Fruit fly (Drosophila melanogaster) whole organism, embryonic: Measurements from ENCODE around the gene east.
A peak's percentile ranks its signal among the peaks of the same experiment; 100 is the strongest.

Experiments
- ATbp ChIP-seq: fragments of 200-800 bp; sonication (Bioruptor generic); optimal IDR thresholded peaks from 2 replicates; lab custom pipeline; 2017; ENCODE audit warnings: missing biosample characterization, mild to moderate bottlenecking, missing genetic modification characterization, missing genetic modification reagents
- Atf6 ChIP-seq: fragments of 200-800 bp; sonication (Bioruptor generic); IDR thresholded peaks from 2 replicates; pipeline ENCODE4 v1.3.6; 2022; ENCODE audit warnings: missing biosample characterization, missing genetic modification characterization
- BEAF-32 ChIP-seq: fragments of 200-800 bp; sonication (Bioruptor generic); optimal IDR thresholded peaks from 3 replicates; lab custom pipeline; 2017; ENCODE audit warnings: missing biosample characterization, missing genetic modification characterization, mild to moderate bottlenecking, moderate library complexity, missing genetic modification reagents
- C15 ChIP-seq: fragments of 200-800 bp; sonication (Bioruptor generic); IDR thresholded peaks from 3 replicates; pipeline ENCODE4 v1.3.6; 2022; ENCODE audit warnings: missing biosample characterization, missing genetic modification characterization
- CG10431 ChIP-seq: fragments of 200-800 bp; sonication (Bioruptor generic); optimal IDR thresholded peaks from 3 replicates; lab custom pipeline; 2018; ENCODE audit warnings: missing biosample characterization, mild to moderate bottlenecking, missing genetic modification characterization
- CG11696 ChIP-seq: fragments of 200-800 bp; sonication (Bioruptor generic); IDR thresholded peaks from 2 replicates; pipeline ENCODE4 v1.3.6; 2022; ENCODE audit warnings: missing biosample characterization, missing genetic modification characterization
- CG13287 ChIP-seq: fragments of 200-800 bp; sonication (Bioruptor generic); IDR thresholded peaks from 2 replicates; pipeline ENCODE4 v1.3.6; 2022; ENCODE audit warnings: missing biosample characterization, missing genetic modification characterization; ENCODE audit not compliant: partially characterized antibody
- CG14710 ChIP-seq: fragments of 200-800 bp; sonication (Bioruptor generic); optimal IDR thresholded peaks from 3 replicates; lab custom pipeline; 2019; ENCODE audit warnings: missing biosample characterization, mild to moderate bottlenecking, missing genetic modification characterization, moderate library complexity
- CG15696 ChIP-seq: fragments of 200-800 bp; sonication (Bioruptor generic); optimal IDR thresholded peaks from 2 replicates; lab custom pipeline; 2019; ENCODE audit warnings: missing biosample characterization, mild to moderate bottlenecking, missing genetic modification characterization, moderate library complexity
- CG18011 ChIP-seq: fragments of 200-800 bp; sonication (Bioruptor generic); optimal IDR thresholded peaks from 2 replicates; lab custom pipeline; 2017; ENCODE audit warnings: missing biosample characterization, missing genetic modification characterization, mild to moderate bottlenecking, moderate library complexity, missing genotype
- CG4328 ChIP-seq: fragments of 200-800 bp; sonication (Bioruptor generic); optimal IDR thresholded peaks from 3 replicates; lab custom pipeline; 2017; ENCODE audit warnings: missing biosample characterization, missing genetic modification reagents, missing genetic modification characterization
- CG43689 ChIP-seq: fragments of 200-800 bp; sonication (Bioruptor generic); IDR thresholded peaks from 2 replicates; pipeline ENCODE4 v1.3.6; 2022; ENCODE audit warnings: missing biosample characterization, missing genetic modification characterization
- CG4730 ChIP-seq: fragments of 200-800 bp; sonication (Bioruptor generic); IDR thresholded peaks from 2 replicates; pipeline ENCODE4 v1.3.6; 2022; ENCODE audit warnings: missing biosample characterization, missing genetic modification characterization
- CG4854 ChIP-seq: fragments of 200-800 bp; sonication (Bioruptor generic); optimal IDR thresholded peaks from 2 replicates; lab custom pipeline; 2016; ENCODE audit warnings: missing biosample characterization, missing genetic modification characterization, inconsistent platforms
- CG5180 ChIP-seq: fragments of 200-800 bp; sonication (Bioruptor generic); optimal IDR thresholded peaks from 3 replicates; lab custom pipeline; 2017; ENCODE audit warnings: missing biosample characterization, missing genetic modification characterization, mild to moderate bottlenecking, moderate library complexity, missing genetic modification reagents
- CG5245 ChIP-seq: fragments of 200-800 bp; sonication (Bioruptor generic); optimal IDR thresholded peaks from 3 replicates; lab custom pipeline; 2016; ENCODE audit warnings: missing biosample characterization, missing genetic modification characterization
- CG6689 ChIP-seq: fragments of 200-800 bp; sonication (Bioruptor generic); IDR thresholded peaks from 2 replicates; pipeline ENCODE4 v1.3.6; 2022; ENCODE audit warnings: missing biosample characterization, missing genetic modification characterization
- CG7357 ChIP-seq: fragments of 200-800 bp; sonication (Bioruptor generic); IDR thresholded peaks from 3 replicates; pipeline ENCODE4 v1.3.6; 2022; ENCODE audit warnings: missing biosample characterization, missing genetic modification characterization
- CG7372 ChIP-seq: fragments of 200-800 bp; sonication (Bioruptor generic); IDR thresholded peaks from 2 replicates; pipeline ENCODE4 v1.3.6; 2022; ENCODE audit warnings: missing biosample characterization, missing genetic modification characterization
- CG8924 ChIP-seq: fragments of 200-800 bp; optimal IDR thresholded peaks from 3 replicates; lab custom pipeline; 2019; ENCODE audit warnings: missing biosample characterization, mild to moderate bottlenecking, missing genetic modification characterization, moderate library complexity
- CG9797 ChIP-seq: fragments of 200-800 bp; sonication (Bioruptor generic); optimal IDR thresholded peaks from 3 replicates; lab custom pipeline; 2018; ENCODE audit warnings: missing biosample characterization, mild to moderate bottlenecking, missing genetic modification characterization
- Chrac-16 ChIP-seq: fragments of 200-800 bp; sonication (Bioruptor generic); optimal IDR thresholded peaks from 3 replicates; lab custom pipeline; 2016; ENCODE audit warnings: missing biosample characterization, missing genetic modification characterization
- Dip2 ChIP-seq: fragments of 200-800 bp; sonication (Bioruptor generic); IDR thresholded peaks from 2 replicates; pipeline ENCODE4 v1.3.6; 2022; ENCODE audit warnings: missing biosample characterization, missing genetic modification characterization
- E2f1 ChIP-seq: fragments of 200-800 bp; sonication (Bioruptor generic); IDR thresholded peaks from 2 replicates; pipeline ENCODE4 v1.3.6; 2022; ENCODE audit warnings: missing biosample characterization, missing genetic modification characterization
- Eip74EF ChIP-seq, 2 experiments: fragments of 200-800 bp in 1 of 2; fragments of >200 bp in 1 of 2; sonication (Bioruptor generic) in 1 of 2; optimal IDR thresholded peaks; 2 replicates each; lab custom pipeline; 2017 to 2019; ENCODE audit warnings: missing biosample characterization in 2 of 2, missing genetic modification characterization in 2 of 2, mild to moderate bottlenecking in 1 of 2, moderate library complexity in 1 of 2
- HLH54F ChIP-seq: fragments of 200-800 bp; sonication (Bioruptor generic); optimal IDR thresholded peaks from 3 replicates; lab custom pipeline; 2016; ENCODE audit warnings: missing biosample characterization, missing genetic modification characterization
- Med ChIP-seq: fragments of 200-800 bp; sonication (Bioruptor generic); peaks from one replicate; lab custom pipeline; 2016; ENCODE audit warnings: missing biosample characterization, missing genetic modification characterization, mild to moderate bottlenecking, inconsistent platforms, moderate library complexity
- Mes4 ChIP-seq: fragments of 200-800 bp; sonication (Bioruptor generic); optimal IDR thresholded peaks from 2 replicates; lab custom pipeline; 2016; ENCODE audit warnings: missing biosample characterization, missing genetic modification characterization
- NfI ChIP-seq: fragments of 200-800 bp; sonication (Bioruptor generic); optimal IDR thresholded peaks from 3 replicates; lab custom pipeline; 2018; ENCODE audit warnings: missing biosample characterization, mild to moderate bottlenecking, missing genetic modification characterization, moderate library complexity
- Sox102F ChIP-seq: fragments of 200-800 bp; sonication (Bioruptor generic); optimal IDR thresholded peaks from 2 replicates; lab custom pipeline; 2018; ENCODE audit warnings: missing biosample characterization, mild to moderate bottlenecking, missing genetic modification characterization, moderate library complexity
- bab2 ChIP-seq: fragments of 200-800 bp; sonication (Bioruptor generic); optimal IDR thresholded peaks from 2 replicates; lab custom pipeline; 2016; ENCODE audit warnings: missing biosample characterization, missing genetic modification characterization
- bcd ChIP-seq: fragments of 200-800 bp; sonication (Bioruptor generic); optimal IDR thresholded peaks from 2 replicates; lab custom pipeline; 2017; ENCODE audit warnings: missing biosample characterization, mild to moderate bottlenecking, missing genetic modification characterization
- btn ChIP-seq: fragments of 200-800 bp; sonication (Bioruptor generic); optimal IDR thresholded peaks from 2 replicates; lab custom pipeline; 2016; ENCODE audit warnings: missing biosample characterization, missing genetic modification characterization
- cg ChIP-seq: fragments of 200-800 bp; sonication (Bioruptor generic); optimal IDR thresholded peaks from 3 replicates; lab custom pipeline; 2019; ENCODE audit warnings: missing biosample characterization, mild to moderate bottlenecking, missing genetic modification characterization, moderate library complexity
- chif ChIP-seq, 2 experiments: fragments of 200-800 bp; sonication (Bioruptor generic); optimal IDR thresholded peaks; 3 replicates each; lab custom pipeline; 2016; ENCODE audit warnings: missing biosample characterization in 2 of 2, missing genetic modification characterization in 2 of 2
- da ChIP-seq: fragments of 200-800 bp; sonication (Bioruptor generic); optimal IDR thresholded peaks from 2 replicates; lab custom pipeline; 2016; ENCODE audit warnings: missing biosample characterization, missing genetic modification characterization
- dan ChIP-seq: fragments of 200-800 bp; sonication (Bioruptor generic); IDR thresholded peaks from 2 replicates; pipeline ENCODE4 v1.3.6; 2022; ENCODE audit warnings: missing biosample characterization, missing genetic modification characterization
- dimm ChIP-seq: fragments of 200-800 bp; sonication (Bioruptor generic); IDR thresholded peaks from 2 replicates; pipeline ENCODE4 v1.3.6; 2022; ENCODE audit warnings: missing biosample characterization, missing genetic modification characterization
- dpn ChIP-seq, 2 experiments: fragments of 200-800 bp; sonication (Bioruptor generic); optimal IDR thresholded peaks; 3 replicates each; lab custom pipeline; 2016; ENCODE audit warnings: missing biosample characterization in 2 of 2, missing genetic modification characterization in 2 of 2
- en ChIP-seq: fragments of 200-800 bp; sonication (Bioruptor generic); optimal IDR thresholded peaks from 2 replicates; lab custom pipeline; 2016; ENCODE audit warnings: missing biosample characterization, missing genetic modification characterization
- esg ChIP-seq: fragments of 200-800 bp; sonication (Bioruptor generic); conservative IDR thresholded peaks from 2 replicates; pipeline ENCODE4 v1.3.6; 2022; ENCODE audit warnings: missing biosample characterization, missing genetic modification characterization
- gfzf ChIP-seq: fragments of 200-800 bp; sonication (Bioruptor generic); optimal IDR thresholded peaks from 2 replicates; lab custom pipeline; 2016; ENCODE audit warnings: missing biosample characterization, mild to moderate bottlenecking, missing genetic modification characterization, moderate library complexity
- grn ChIP-seq: fragments of 200-800 bp; sonication (Bioruptor generic); optimal IDR thresholded peaks from 3 replicates; lab custom pipeline; 2017; ENCODE audit warnings: missing biosample characterization, missing genetic modification characterization
- h ChIP-seq: fragments of >200 bp; optimal IDR thresholded peaks from 2 replicates; lab custom pipeline; 2017
- peb ChIP-seq: fragments of 200-800 bp; sonication (Bioruptor generic); IDR thresholded peaks from 2 replicates; pipeline ENCODE4 v1.3.6; 2022; ENCODE audit warnings: missing biosample characterization, missing genetic modification characterization
- ranshi ChIP-seq: fragments of 200-800 bp; sonication (Bioruptor generic); IDR thresholded peaks from 2 replicates; pipeline ENCODE4 v1.3.6; 2022; ENCODE audit warnings: missing biosample characterization, missing genetic modification characterization
- so ChIP-seq: fragments of 200-800 bp; sonication (Bioruptor generic); IDR thresholded peaks from 3 replicates; pipeline ENCODE4 v1.3.6; 2022; ENCODE audit warnings: missing biosample characterization, missing genetic modification characterization
- sr ChIP-seq: fragments of 200-800 bp; sonication (Bioruptor generic); IDR thresholded peaks from 3 replicates; pipeline ENCODE4 v1.3.6; 2022; ENCODE audit warnings: missing biosample characterization, missing genetic modification characterization
- ssp ChIP-seq: fragments of 200-800 bp; sonication (Bioruptor generic); IDR thresholded peaks from 2 replicates; pipeline ENCODE4 v1.3.6; 2022; ENCODE audit warnings: missing biosample characterization, missing genetic modification characterization
- tup ChIP-seq: fragments of 200-800 bp; sonication (Bioruptor generic); optimal IDR thresholded peaks from 2 replicates; lab custom pipeline; 2016; ENCODE audit warnings: missing biosample characterization, mild to moderate bottlenecking, missing genetic modification characterization, moderate library complexity
- vvl ChIP-seq: fragments of 200-800 bp; sonication (Bioruptor generic); IDR thresholded peaks from 2 replicates; pipeline ENCODE4 v1.3.6; 2022; ENCODE audit warnings: missing biosample characterization, missing genetic modification characterization

Gene east

DNA sequence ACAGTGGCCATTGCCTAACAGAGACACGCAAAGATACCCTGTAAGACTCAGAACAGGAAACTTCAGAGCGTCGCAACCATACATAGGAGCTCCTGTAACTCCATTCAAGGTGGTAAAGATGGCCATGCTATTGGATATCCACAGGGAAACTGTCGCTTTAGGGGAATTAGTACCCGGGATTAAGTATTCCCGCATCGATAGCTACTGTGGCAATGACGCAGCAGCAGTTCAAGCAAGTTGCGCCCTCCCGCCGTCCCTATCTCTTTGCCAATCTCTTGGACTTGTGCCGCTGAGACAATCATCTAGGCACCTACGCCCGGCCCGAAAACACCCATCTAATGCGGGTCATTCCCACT, 60.0 kb downstream of the east start (continued):
- TF ChIP-seq CG7372 (GFP tag; lab: Robert Waterston, UW) (peak; percentile 78), en (GFP tag; lab: Kevin White, UChicago) (peak; percentile 6), h (no peak), da (no peak), CG13287 (GFP tag; lab: Robert Waterston, UW) (0 out of 2 replicates have a peak, but pooled peaks have one; percentile 3), CG10431 (GFP tag; lab: Kevin White, UChicago) (no peak), Med (GFP tag; lab: Kevin White, UChicago) (peak; percentile 95), HLH54F (GFP tag; lab: Kevin White, UChicago) (peak; percentile 53), dimm (GFP tag; lab: Robert Waterston, UW) (0 out of 2 replicates have a peak, but pooled peaks have one; percentile 23), CG6689 (GFP tag; lab: Robert Waterston, UW) (peak; percentile 61), Atf6 (GFP tag; lab: Robert Waterston, UW) (peak; percentile 79), cg (GFP tag; lab: Kevin White, UChicago) (no peak), Mes4 (no peak), CG15696 (tag; lab: Kevin White, UChicago) (no peak), vvl (GFP tag; lab: Robert Waterston, UW) (peak; percentile 80), ssp (peak; percentile 51; the same call in 1 of the 2 replicates), CG18011 (GFP tag; lab: Kevin White, UChicago) (no peak), CG7357 (GFP tag; lab: Robert Waterston, UW) (peak; percentile 63; the same call in 2 of the 3 replicates), tup (GFP tag; lab: Kevin White, UChicago) (no peak), CG4328 (GFP tag; lab: Kevin White, UChicago) (peak; percentile 57), C15 (GFP tag; lab: Robert Waterston, UW) (no peak), grn (GFP tag; lab: Kevin White, UChicago) (peak; percentile 56), bcd (GFP tag; lab: Kevin White, UChicago) (peak; percentile 65), Dip2 (no peak), CG5245 (GFP tag; lab: Kevin White, UChicago) (no peak), E2f1 (GFP tag; lab: Robert Waterston, UW) (peak; percentile 41; the same call in 1 of the 2 replicates), CG4730 (GFP tag; lab: Robert Waterston, UW) (peak; percentile 51), esg (GFP tag; lab: Robert Waterston, UW) (peak; percentile 75), chif (GFP tag; optimal IDR thresholded peaks at IDR 0.05; lab: Kevin White, UChicago) (peak in 1 of 2 experiments; percentile 43), NfI (GFP tag; lab: Kevin White, UChicago) (peak; percentile 52), gfzf (GFP tag; lab: Kevin White, UChicago) (no peak), CG4854 (no peak), Sox102F (GFP tag; lab: Kevin White, UChicago) (peak; percentile 48), CG11696 (GFP tag; lab: Robert Waterston, UW) (peak; percentile 41; the same call in 1 of the 2 replicates), CG14710 (tag; lab: Kevin White, UChicago) (no peak), ATbp (peak; percentile 46), dan (GFP tag; lab: Robert Waterston, UW) (no peak), peb (0 out of 2 replicates have a peak, but pooled peaks have one; percentile 33), CG5180 (GFP tag; lab: Kevin White, UChicago) (peak; percentile 38), btn (peak; percentile 15), Eip74EF (GFP tag; optimal IDR thresholded peaks at IDR 0.05; lab: Kevin White, UChicago) (peak in 1 of 2 experiments; percentile 6), dpn (GFP tag; optimal IDR thresholded peaks at IDR 0.05; lab: Kevin White, UChicago) (peak; percentile 61 to 74), CG43689 (no peak), sr (GFP tag; lab: Robert Waterston, UW) (0 out of 3 replicates have a peak, but pooled peaks have one; percentile 24), so (GFP tag; lab: Robert Waterston, UW) (peak; percentile 72; the same call in 2 of the 3 replicates), CG9797 (GFP tag; lab: Kevin White, UChicago) (no peak), BEAF-32 (GFP tag; lab: Kevin White, UChicago) (no peak), ranshi (GFP tag; lab: Robert Waterston, UW) (peak; percentile 65; the same call in 1 of the 2 replicates), CG8924 (peak; percentile 37), bab2 (GFP tag; lab: Kevin White, UChicago) (no peak), Chrac-16 (GFP tag; lab: Kevin White, UChicago) (peak; percentile 11)
